Worm (Caenorhabditis elegans) whole organism, L2 larva: ENCODE measurements around the gene aaim-1.

Experiments
- C34F6.9 ChIP-seq: fragments of 150-350 bp; optimal IDR thresholded peaks from 2 replicates; lab custom pipeline; 2014; ENCODE audit warnings: missing biosample characterization, missing genetic modification characterization
- F13H6.1 ChIP-seq: sonication (generic microtip); optimal IDR thresholded peaks from 2 replicates; lab custom pipeline; 2016; ENCODE audit warnings: missing genetic modification characterization, missing compliant biosample characterization
- R02D3.7 ChIP-seq: fragments of 150-350 bp; optimal IDR thresholded peaks from 2 replicates; lab custom pipeline; 2014; ENCODE audit warnings: missing biosample characterization, missing genetic modification characterization
- Y55F3AM.14 ChIP-seq: fragments of 200-800 bp; sonication (Bioruptor generic); optimal IDR thresholded peaks from 2 replicates; lab custom pipeline; 2018; ENCODE audit warnings: mild to moderate bottlenecking, missing genetic modification characterization, missing compliant biosample characterization
- ZK546.5 ChIP-seq: sonication (generic microtip); optimal IDR thresholded peaks from 2 replicates; lab custom pipeline; 2017; ENCODE audit warnings: missing biosample characterization, missing genetic modification characterization
- alr-1 ChIP-seq: fragments of 150-350 bp; optimal IDR thresholded peaks from 2 replicates; lab custom pipeline; 2014; ENCODE audit warnings: missing biosample characterization, missing genetic modification characterization
- aly-2 ChIP-seq: fragments of 150-350 bp; optimal IDR thresholded peaks from 2 replicates; lab custom pipeline; 2014; ENCODE audit warnings: missing biosample characterization, missing genetic modification characterization
- ama-1 ChIP-seq: fragments of 150-350 bp; optimal IDR thresholded peaks from 2 replicates; lab custom pipeline; 2018; ENCODE audit warnings: inconsistent platforms
- blmp-1 ChIP-seq: sonication (generic microtip); optimal IDR thresholded peaks from 2 replicates; lab custom pipeline; 2017; ENCODE audit warnings: missing genetic modification characterization, mild to moderate bottlenecking, missing compliant biosample characterization, antibody characterized with exemption, moderate library complexity; ENCODE audit not compliant: insufficient read depth
- ceh-16 ChIP-seq: fragments of 150-350 bp; optimal IDR thresholded peaks from 2 replicates; lab custom pipeline; 2014; ENCODE audit warnings: missing biosample characterization, missing genetic modification characterization
- crh-2 ChIP-seq: sonication (generic microtip); optimal IDR thresholded peaks from 2 replicates; lab custom pipeline; 2017; ENCODE audit warnings: missing biosample characterization, missing genetic modification characterization
- egl-27 ChIP-seq: sonication (generic microtip); optimal IDR thresholded peaks from 3 replicates; lab custom pipeline; 2017; ENCODE audit warnings: missing biosample characterization, missing genetic modification reagents, missing genetic modification characterization
- elt-1 ChIP-seq: fragments of 150-350 bp; optimal IDR thresholded peaks from 2 replicates; lab custom pipeline; 2014; ENCODE audit warnings: missing biosample characterization, missing genetic modification characterization
- elt-3 ChIP-seq: sonication (generic microtip); optimal IDR thresholded peaks from 2 replicates; lab custom pipeline; 2017; ENCODE audit warnings: missing biosample characterization, missing genetic modification characterization
- gmeb-1 ChIP-seq: fragments of 150-350 bp; optimal IDR thresholded peaks from 2 replicates; lab custom pipeline; 2014; ENCODE audit warnings: missing biosample characterization, missing genetic modification characterization
- lin-11 ChIP-seq: fragments of 150-350 bp; sonication (generic microtip); optimal IDR thresholded peaks from 2 replicates; lab custom pipeline; 2014; ENCODE audit warnings: missing biosample characterization, missing genetic modification characterization, inconsistent platforms, mixed read lengths
- lin-39 ChIP-seq: fragments of 150-350 bp; optimal IDR thresholded peaks from 2 replicates; lab custom pipeline; 2014; ENCODE audit warnings: missing biosample characterization, missing genetic modification reagents, missing genetic modification characterization
- lsy-2 ChIP-seq, 2 experiments: fragments of 150-350 bp in 1 of 2; sonication (generic microtip) in 1 of 2; optimal IDR thresholded peaks; 2 replicates each; lab custom pipeline; 2014 to 2017; ENCODE audit warnings: missing biosample characterization in 2 of 2, missing genetic modification characterization in 2 of 2
- mab-5 ChIP-seq: fragments of 150-350 bp; optimal IDR thresholded peaks from 2 replicates; lab custom pipeline; 2014; ENCODE audit warnings: missing biosample characterization, missing genetic modification characterization
- mbf-1 ChIP-seq: sonication (generic microtip); optimal IDR thresholded peaks from 2 replicates; lab custom pipeline; 2017; ENCODE audit warnings: missing biosample characterization, missing genetic modification characterization
- nhr-10 ChIP-seq: sonication (generic microtip); optimal IDR thresholded peaks from 2 replicates; lab custom pipeline; 2017; ENCODE audit warnings: missing biosample characterization, missing genetic modification characterization
- nhr-11 ChIP-seq: fragments of 150-350 bp; optimal IDR thresholded peaks from 2 replicates; lab custom pipeline; 2014; ENCODE audit warnings: missing biosample characterization, missing genetic modification characterization
- nhr-12 ChIP-seq: fragments of 150-350 bp; optimal IDR thresholded peaks from 2 replicates; lab custom pipeline; 2014; ENCODE audit warnings: missing biosample characterization, missing genetic modification characterization
- nhr-129 ChIP-seq: fragments of 150-350 bp; optimal IDR thresholded peaks from 2 replicates; lab custom pipeline; 2014; ENCODE audit warnings: missing biosample characterization, missing genetic modification characterization
- nhr-21 ChIP-seq: fragments of 150-350 bp; optimal IDR thresholded peaks from 2 replicates; lab custom pipeline; 2014; ENCODE audit warnings: missing biosample characterization, missing genetic modification characterization
- nhr-23 ChIP-seq: fragments of 150-350 bp; optimal IDR thresholded peaks from 2 replicates; lab custom pipeline; 2014; ENCODE audit warnings: missing biosample characterization, missing genetic modification reagents, missing genetic modification characterization
- nhr-25 ChIP-seq: fragments of 150-350 bp; sonication (generic microtip); optimal IDR thresholded peaks from 3 replicates; lab custom pipeline; 2014; ENCODE audit warnings: missing biosample characterization, missing genetic modification characterization
- nhr-6 ChIP-seq: fragments of 150-350 bp; optimal IDR thresholded peaks from 2 replicates; lab custom pipeline; 2014; ENCODE audit warnings: missing biosample characterization, missing genetic modification characterization
- skn-1 ChIP-seq: sonication (generic microtip); optimal IDR thresholded peaks from 2 replicates; lab custom pipeline; 2017; ENCODE audit warnings: missing biosample characterization, missing genetic modification characterization
- sma-3 ChIP-seq: sonication (generic microtip); optimal IDR thresholded peaks from 2 replicates; lab custom pipeline; 2016; ENCODE audit warnings: missing genetic modification reagents, missing genetic modification characterization, missing compliant biosample characterization
- sma-9 ChIP-seq, 2 experiments: fragments of 150-350 bp in 1 of 2; sonication (generic microtip) in 1 of 2; optimal IDR thresholded peaks; 2 replicates each; lab custom pipeline; 2014 to 2016; ENCODE audit warnings: missing genetic modification characterization in 2 of 2, mild to moderate bottlenecking in 1 of 2, missing biosample characterization in 1 of 2, missing compliant biosample characterization in 1 of 2, missing genetic modification reagents in 1 of 2, moderate library complexity in 1 of 2
- snpc-4 ChIP-seq: fragments of 150-350 bp; optimal IDR thresholded peaks from 2 replicates; lab custom pipeline; 2014; ENCODE audit warnings: missing biosample characterization, missing genetic modification characterization
- unc-39 ChIP-seq: fragments of 150-350 bp; optimal IDR thresholded peaks from 2 replicates; lab custom pipeline; 2014; ENCODE audit warnings: missing biosample characterization, missing genetic modification characterization
- unc-55 ChIP-seq: fragments of 150-350 bp; sonication (generic microtip); optimal IDR thresholded peaks from 3 replicates; lab custom pipeline; 2014; ENCODE audit warnings: missing biosample characterization, missing genetic modification reagents, missing genetic modification characterization
- unc-62 ChIP-seq: fragments of 150-350 bp; optimal IDR thresholded peaks from 2 replicates; lab custom pipeline; 2014; ENCODE audit warnings: missing biosample characterization, missing genetic modification reagents, missing genetic modification characterization
- zag-1 ChIP-seq: fragments of 150-350 bp; optimal IDR thresholded peaks from 2 replicates; lab custom pipeline; 2014; ENCODE audit warnings: missing biosample characterization, missing genetic modification characterization
- ztf-1 ChIP-seq: fragments of 200-800 bp; sonication (Bioruptor generic); conservative IDR thresholded peaks from 2 replicates; pipeline ENCODE4 v1.3.6; 2022; ENCODE audit warnings: missing genetic modification characterization, missing compliant biosample characterization
- ztf-11 ChIP-seq: sonication (generic microtip); optimal IDR thresholded peaks from 2 replicates; lab custom pipeline; 2017; ENCODE audit warnings: missing biosample characterization, missing genetic modification characterization

Gene aaim-1

DNA sequence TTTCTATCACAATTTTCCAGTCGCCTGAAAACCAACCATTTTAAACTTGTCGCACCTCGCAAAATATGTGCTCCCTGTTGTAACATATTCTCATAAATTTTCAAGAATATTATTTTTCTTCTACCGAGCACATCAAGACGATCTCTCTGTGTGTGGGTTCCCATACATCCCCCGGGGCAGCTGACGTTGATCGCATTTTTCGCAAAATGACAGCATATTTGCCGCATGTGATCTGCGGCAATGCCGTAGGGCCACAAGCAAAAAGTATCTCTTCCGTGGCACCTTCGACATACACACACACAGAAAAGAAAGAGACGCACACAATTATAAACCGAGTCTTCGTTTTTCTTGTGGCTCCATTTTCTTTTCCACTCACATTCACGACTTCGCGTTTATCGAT, 29.4 kb upstream of the aaim-1 start:
- TF ChIP-seq F13H6.1 (tag; lab: Kevin White, UChicago), result peak; percentile 63
- no peak for TF ChIP-seq elt-3 (tag; lab: Kevin White, UChicago)
- TF ChIP-seq nhr-129, result peak; percentile 67
- no peak for TF ChIP-seq ama-1 (lab: Kevin White, UChicago)
- TF ChIP-seq sma-9 (GFP tag; optimal IDR thresholded peaks at IDR 0.05; lab: Kevin White, UChicago), result peak; percentile 21
- no peak for TF ChIP-seq sma-9 (tag; optimal IDR thresholded peaks at IDR 0.05; lab: Kevin White, UChicago)

DNA sequence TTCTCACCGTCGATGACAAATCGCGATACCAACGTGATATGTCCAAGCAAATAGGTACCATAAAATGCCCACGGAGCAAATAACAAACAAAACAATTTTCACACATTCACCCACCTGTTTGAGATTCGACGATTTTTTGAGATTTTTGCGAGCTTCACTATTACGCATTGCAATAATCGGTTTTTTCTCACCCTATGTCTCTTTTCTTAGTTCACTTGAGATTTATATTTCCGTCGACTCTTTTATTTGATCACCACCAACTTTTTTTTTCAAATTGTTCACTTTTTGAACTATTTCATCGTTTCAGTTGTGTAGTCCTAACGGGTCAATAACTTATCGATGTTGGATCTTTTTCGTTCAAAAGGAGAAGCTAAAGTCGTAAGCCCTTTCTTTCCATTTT, 26.3 kb upstream of the aaim-1 start, which contains the start of gene fbxl-4:
Gene fbxl-4, plus strand, starts transcription at position 301 of the 400 bp plus-strand sequence.
- TF ChIP-seq nhr-21, result no peak
- TF ChIP-seq gmeb-1 (tag; lab: Kevin White, UChicago), result no peak
- TF ChIP-seq C34F6.9, result no peak
- no peak for TF ChIP-seq F13H6.1 (tag; lab: Kevin White, UChicago)
- no peak for TF ChIP-seq unc-39
- no peak for TF ChIP-seq ama-1 (lab: Kevin White, UChicago)
- no peak for TF ChIP-seq snpc-4 (tag; lab: Kevin White, UChicago)
- TF ChIP-seq R02D3.7 (tag; lab: Kevin White, UChicago), result no peak
- TF ChIP-seq ZK546.5, result no peak
- no peak for TF ChIP-seq sma-3
- no peak for TF ChIP-seq lsy-2 (tag; optimal IDR thresholded peaks at IDR 0.05; lab: Kevin White, UChicago)
- no peak for TF ChIP-seq skn-1 (tag; lab: Kevin White, UChicago)
- no peak for TF ChIP-seq ztf-11
- TF ChIP-seq egl-27 (tag; lab: Kevin White, UChicago), result no peak
- TF ChIP-seq unc-55 (GFP tag; lab: Kevin White, UChicago), result no peak
- no peak for TF ChIP-seq zag-1 (tag; lab: Kevin White, UChicago)
- TF ChIP-seq, all 48 proteins: peak for 0

DNA sequence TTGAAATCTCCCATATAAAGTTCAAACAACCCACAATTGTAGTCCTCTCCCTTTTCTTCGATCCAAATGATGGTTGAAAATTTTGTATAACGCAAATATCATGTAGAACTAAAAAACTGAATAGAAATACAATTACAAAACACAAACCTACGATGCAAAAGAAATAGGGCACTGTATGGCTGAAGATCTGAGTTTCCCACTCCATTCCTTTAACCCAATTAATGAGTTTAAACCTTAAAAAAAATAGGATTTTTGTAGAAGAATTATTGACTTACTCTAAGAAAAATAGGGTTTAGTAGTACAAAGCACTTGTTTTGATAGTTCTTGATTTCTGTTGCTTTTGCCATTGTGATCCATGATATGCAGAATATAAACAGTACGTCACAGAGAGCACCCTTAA, 21.2 kb upstream of the aaim-1 start:
- TF ChIP-seq nhr-129 (no peak), ztf-1 (no peak), nhr-6 (no peak), ZK546.5 (no peak), R02D3.7 (tag; lab: Kevin White, UChicago) (no peak), unc-62 (GFP tag; lab: Kevin White, UChicago) (no peak), C34F6.9 (no peak), sma-9 (GFP tag; optimal IDR thresholded peaks at IDR 0.05; lab: Kevin White, UChicago) (no peak), sma-9 (tag; optimal IDR thresholded peaks at IDR 0.05; lab: Kevin White, UChicago) (no peak), nhr-11 (tag; lab: Kevin White, UChicago) (no peak), lin-39 (no peak), lsy-2 (tag; optimal IDR thresholded peaks at IDR 0.05; lab: Kevin White, UChicago) (no peak), unc-55 (GFP tag; lab: Kevin White, UChicago) (no peak), nhr-12 (tag; lab: Kevin White, UChicago) (no peak), blmp-1 (tag; lab: Kevin White, UChicago) (no peak), zag-1 (tag; lab: Kevin White, UChicago) (no peak), mbf-1 (tag; lab: Kevin White, UChicago) (no peak), nhr-23 (tag; lab: Kevin White, UChicago) (no peak)

- no peak for TF ChIP-seq nhr-12 (tag; lab: Kevin White, UChicago)
Observed at ce11 chrX:6575992-6576391, 13.8 kb upstream of the aaim-1 start.

- TF ChIP-seq aly-2 (tag; lab: Kevin White, UChicago) (no peak), elt-1 (tag; lab: Kevin White, UChicago) (no peak), ceh-16 (tag; lab: Kevin White, UChicago) (no peak), crh-2 (tag; lab: Kevin White, UChicago) (no peak), nhr-25 (tag; lab: Kevin White, UChicago) (no peak), alr-1 (tag; lab: Kevin White, UChicago) (no peak), lin-39 (no peak), snpc-4 (tag; lab: Kevin White, UChicago) (no peak), lin-11 (tag; lab: Kevin White, UChicago) (no peak), sma-9 (GFP tag; optimal IDR thresholded peaks at IDR 0.05; lab: Kevin White, UChicago) (no peak), sma-9 (tag; optimal IDR thresholded peaks at IDR 0.05; lab: Kevin White, UChicago) (no peak), nhr-21 (no peak), elt-3 (tag; lab: Kevin White, UChicago) (no peak), skn-1 (tag; lab: Kevin White, UChicago) (no peak), nhr-6 (no peak), gmeb-1 (tag; lab: Kevin White, UChicago) (no peak), nhr-10 (tag; lab: Kevin White, UChicago) (no peak), mab-5 (tag; lab: Kevin White, UChicago) (no peak), Y55F3AM.14 (GFP tag; lab: Kevin White, UChicago) (no peak)
- TF ChIP-seq, all 48 proteins: peak for 0
Observed at ce11 chrX:6572987-6573386, 10.8 kb upstream of the aaim-1 start.
